Fruit fly (Drosophila melanogaster): ENCODE results near the gene CG42635.

- no peak for TF ChIP-seq Hr96 (GFP tag; optimal IDR thresholded peaks at IDR 0.05)
- TF ChIP-seq CG33017 (tag; optimal IDR thresholded peaks at IDR 0.05), result no peak
- TF ChIP-seq CG11617 (GFP tag; optimal IDR thresholded peaks at IDR 0.05), result no peak
- no peak for TF ChIP-seq tj (GFP tag; optimal IDR thresholded peaks at IDR 0.05)
- TF ChIP-seq cic (GFP tag; optimal IDR thresholded peaks at IDR 0.05), result no peak
- TF ChIP-seq bab1 (GFP tag; optimal IDR thresholded peaks at IDR 0.05), result no peak
- no peak for TF ChIP-seq CG14711 (tag; optimal IDR thresholded peaks at IDR 0.05)
- TF ChIP-seq Crg-1 (GFP tag; optimal IDR thresholded peaks at IDR 0.05), result no peak
- no peak for TF ChIP-seq CG7101 (tag; optimal IDR thresholded peaks at IDR 0.05)
- no peak for TF ChIP-seq kay (GFP tag; ENCODE audit: borderline replicate concordance)
Observed at dm6 chr2L:17960214-17960613, 47.5 kb upstream of the CG42635 start.
